Worm (Caenorhabditis elegans) whole organism, L4/young adult: ENCODE data around the gene lin-8.

Experiments
- W03F9.2 ChIP-seq: fragments of 150-350 bp; optimal IDR thresholded peaks from 2 replicates; lab custom pipeline; 2014; ENCODE audit warnings: missing biosample characterization, missing genetic modification characterization
- dao-5 ChIP-seq: sonication (generic microtip); optimal IDR thresholded peaks from 2 replicates; lab custom pipeline; 2016; ENCODE audit warnings: missing genotype, missing genetic modification characterization, moderate library complexity, missing compliant biosample characterization
- him-1 ChIP-seq: sonication (generic microtip); optimal IDR thresholded peaks from 2 replicates; lab custom pipeline; 2016; ENCODE audit warnings: missing genotype, missing genetic modification reagents, missing genetic modification characterization, missing compliant biosample characterization

The lin-8 gene

ce11 chrII:3078496-3078895, 21.9 kb downstream of the lin-8 start, which contains the start of gene copb-1:
copb-1 (plus strand) TSS chrII:3078796.
- TF ChIP-seq him-1 (tag; lab: Kevin White, UChicago) (no peak), W03F9.2 (tag; lab: Kevin White, UChicago) (no peak), dao-5 (tag; lab: Kevin White, UChicago) (no peak)

DNA sequence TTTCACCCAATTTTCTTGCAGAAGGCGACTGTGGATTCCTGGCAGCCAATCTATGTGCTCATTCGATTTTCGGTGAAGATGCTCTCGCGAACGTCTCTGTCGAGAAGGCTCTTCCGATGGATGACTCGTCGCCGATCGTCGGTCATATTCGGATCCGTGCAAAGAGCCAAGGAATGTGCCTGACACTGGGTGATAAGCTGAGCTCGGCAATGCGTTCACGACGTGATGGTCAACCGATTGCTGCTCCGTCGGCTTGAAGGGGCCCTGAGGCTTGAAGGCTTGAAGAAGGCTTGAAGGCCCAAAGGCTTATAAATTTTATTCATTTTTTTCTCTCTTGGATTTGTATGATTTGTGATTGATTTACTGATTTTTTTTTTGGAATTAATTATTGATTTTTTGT, 30.5 kb downstream of the lin-8 start:
- TF ChIP-seq dao-5 (tag; lab: Kevin White, UChicago): no peak

- TF ChIP-seq W03F9.2 (tag; lab: Kevin White, UChicago) (no peak), dao-5 (tag; lab: Kevin White, UChicago) (no peak), him-1 (tag; lab: Kevin White, UChicago) (no peak)
Observed at ce11 chrII:3091268-3091667, 34.6 kb downstream of the lin-8 start, which contains the start of gene srg-21. srg-21 (minus strand) TSS chrII:3091368.

DNA sequence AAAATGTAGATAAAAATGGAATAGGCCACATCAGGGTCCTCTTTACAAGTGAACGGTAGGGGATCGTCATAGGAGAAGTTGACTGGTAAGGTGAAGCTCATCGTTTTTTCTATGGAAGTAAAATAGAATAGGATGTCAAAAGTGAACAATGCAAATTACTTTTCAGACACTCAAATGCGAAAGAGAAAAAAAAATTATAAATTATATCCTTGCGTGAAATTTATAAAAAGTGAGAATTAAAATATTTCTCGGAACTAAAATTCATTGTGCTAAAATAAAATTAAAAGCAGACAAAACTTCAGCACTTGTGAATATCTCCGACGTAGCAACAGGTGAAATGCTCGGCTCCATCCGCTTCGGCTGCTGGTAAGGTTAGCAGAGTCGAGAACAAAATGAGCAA, 36.7 kb downstream of the lin-8 start, which contains the start of gene srg-22:
srg-22 (minus strand) TSS at position 101 of the 400 bp plus-strand sequence.
- TF ChIP-seq dao-5 (tag; lab: Kevin White, UChicago): no peak
- no peak for TF ChIP-seq W03F9.2 (tag; lab: Kevin White, UChicago)

DNA sequence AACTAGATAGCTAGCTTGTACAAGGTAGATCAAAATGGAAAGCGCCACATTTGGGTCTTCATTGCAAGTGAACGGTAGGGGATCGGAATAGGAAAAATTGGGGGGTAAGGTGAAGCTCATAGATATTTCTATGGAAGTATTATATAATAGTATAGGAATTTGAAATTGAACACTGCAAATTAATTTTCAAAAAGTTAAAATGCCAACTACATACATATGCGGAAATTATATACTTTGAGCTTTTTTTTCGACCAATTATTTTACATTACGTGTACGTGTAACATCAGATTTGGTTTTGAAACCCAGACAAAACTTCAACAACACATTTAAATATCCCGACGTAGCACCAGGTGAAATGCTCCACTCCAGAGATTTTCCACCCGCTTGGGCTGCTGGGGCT, 39.4 kb downstream of the lin-8 start, which contains the start of gene srg-23:
srg-23 (minus strand) TSS at position 101 of the 400 bp plus-strand sequence.
- TF ChIP-seq W03F9.2 (tag; lab: Kevin White, UChicago) (no peak), dao-5 (tag; lab: Kevin White, UChicago) (no peak), him-1 (tag; lab: Kevin White, UChicago) (no peak)

ce11 chrII:3096857-3097256, 40.2 kb downstream of the lin-8 start, which contains the start of gene Y25C1A.14:
Y25C1A.14 (minus strand) TSS chrII:3096957.
- TF ChIP-seq W03F9.2 (tag; lab: Kevin White, UChicago): no peak
- TF ChIP-seq dao-5 (tag; lab: Kevin White, UChicago): no peak
- no peak for TF ChIP-seq him-1 (tag; lab: Kevin White, UChicago)

DNA sequence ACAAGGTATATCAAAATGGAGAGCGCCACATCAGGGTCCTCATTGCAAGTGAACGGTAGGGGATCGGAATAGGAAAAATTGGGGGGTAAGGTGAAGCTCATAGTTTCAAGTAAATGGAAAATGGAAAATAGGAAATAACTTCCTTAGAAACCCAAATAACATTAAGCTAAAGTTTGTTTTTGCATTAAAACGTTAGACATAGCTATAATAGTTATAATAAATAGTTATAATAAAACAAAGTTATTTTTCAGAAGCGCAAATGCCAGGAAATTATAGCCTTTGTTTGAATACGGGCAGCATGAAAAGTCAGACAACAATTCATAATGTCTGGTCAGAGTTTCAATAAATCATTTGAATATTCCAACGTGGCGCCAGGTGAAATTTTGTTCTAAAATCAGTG, 43.9 kb downstream of the lin-8 start, which contains the start of gene srg-24:
srg-24 (minus strand) TSS at position 101 of the 400 bp plus-strand sequence.
- TF ChIP-seq W03F9.2 (tag; lab: Kevin White, UChicago) (no peak), him-1 (tag; lab: Kevin White, UChicago) (no peak), dao-5 (tag; lab: Kevin White, UChicago) (no peak)

- TF ChIP-seq W03F9.2 (tag; lab: Kevin White, UChicago) (no peak), him-1 (tag; lab: Kevin White, UChicago) (no peak), dao-5 (tag; lab: Kevin White, UChicago) (no peak)
Observed at ce11 chrII:3102018-3102417, 45.4 kb downstream of the lin-8 start, which contains the start of gene clec-121. clec-121 (plus strand) TSS chrII:3102318.

DNA sequence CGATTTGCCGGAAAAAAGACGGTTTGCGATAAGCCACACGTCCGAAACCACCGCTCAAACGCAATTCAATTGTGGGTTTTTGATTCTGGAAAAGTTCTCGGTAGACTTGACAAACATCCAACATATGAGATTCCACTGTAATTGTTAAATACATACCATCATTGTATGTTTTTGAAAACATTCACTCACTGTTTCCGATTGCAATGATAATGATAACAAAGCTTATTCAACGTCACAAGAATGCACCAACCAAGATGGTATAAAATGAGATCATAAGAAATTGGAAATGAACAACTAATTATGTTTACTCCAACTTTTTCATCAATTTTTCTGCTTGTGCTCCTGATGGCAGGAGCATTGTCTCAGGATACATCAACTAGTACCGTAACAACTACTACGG, 49.1 kb downstream of the lin-8 start, which contains the start of gene clec-122:
clec-122 (plus strand) TSS at position 301 of the 400 bp plus-strand sequence.
- TF ChIP-seq W03F9.2 (tag; lab: Kevin White, UChicago): no peak

DNA sequence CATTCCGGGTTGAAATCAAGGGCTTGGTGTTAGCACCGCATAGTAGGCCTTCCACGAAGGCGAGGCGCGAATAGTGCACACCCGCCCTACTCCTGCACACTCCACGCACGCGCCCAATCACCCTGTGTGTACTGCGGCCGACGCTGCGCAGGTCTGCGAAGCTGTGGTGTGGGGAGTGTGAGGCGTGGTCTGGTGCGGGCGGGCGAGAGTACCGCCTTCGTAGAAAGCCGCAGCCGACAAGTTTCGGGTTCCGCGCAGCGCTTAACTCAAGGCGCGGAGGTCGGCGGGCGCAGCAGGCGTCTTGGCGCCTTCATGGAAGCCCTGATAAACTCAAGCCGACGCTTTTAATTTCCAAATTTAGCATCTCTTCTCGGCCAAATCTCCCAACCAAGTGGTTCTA, 51.5 kb downstream of the lin-8 start:
- no peak for TF ChIP-seq dao-5 (tag; lab: Kevin White, UChicago)
- TF ChIP-seq W03F9.2 (tag; lab: Kevin White, UChicago): no peak
- no peak for TF ChIP-seq him-1 (tag; lab: Kevin White, UChicago)

DNA sequence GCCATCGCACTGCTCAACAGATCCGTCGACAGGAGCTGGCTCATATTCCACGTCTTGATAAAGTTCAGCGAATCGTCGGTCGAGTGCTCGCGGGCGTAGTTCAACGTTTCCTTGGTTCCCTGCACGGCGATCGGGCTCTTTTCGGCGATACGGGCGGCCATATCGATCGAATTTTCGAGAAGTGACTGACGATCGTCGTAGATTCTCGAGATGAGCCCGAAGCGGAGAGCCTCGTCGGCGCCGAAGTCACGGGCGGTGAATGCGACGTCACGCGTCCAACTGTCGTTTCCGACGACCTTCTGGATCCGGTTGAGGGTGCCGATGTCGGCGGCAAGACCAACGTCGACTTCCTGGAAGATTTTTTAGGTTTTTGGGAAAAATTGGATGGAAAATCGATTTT, 52.9 kb downstream of the lin-8 start:
- TF ChIP-seq W03F9.2 (tag; lab: Kevin White, UChicago) (no peak), dao-5 (tag; lab: Kevin White, UChicago) (no peak), him-1 (tag; lab: Kevin White, UChicago) (no peak)
